Fruit fly (Drosophila melanogaster): ENCODE data around the gene CG34124.
A peak's percentile ranks its signal among the peaks of the same experiment; 100 is the strongest.

CG34124 gene

dm6 chr2L:4958111-4958510, at the start of gene CG34124:
Gene CG34124 (plus strand): TSS chr2L:4958411.
- TF ChIP-seq fd59A (GFP tag; optimal IDR thresholded peaks at IDR 0.05) (no peak), Hr4 (GFP tag; optimal IDR thresholded peaks at IDR 0.05) (no peak), fkh (GFP tag; optimal IDR thresholded peaks at IDR 0.05) (no peak)

- peak; percentile 4 for TF ChIP-seq Hr4 (GFP tag; optimal IDR thresholded peaks at IDR 0.05)
- no peak for TF ChIP-seq CG31627 (GFP tag; optimal IDR thresholded peaks at IDR 0.05)
- no peak for TF ChIP-seq CG8319 (GFP tag; optimal IDR thresholded peaks at IDR 0.05)
- TF ChIP-seq fd85E (GFP tag; optimal IDR thresholded peaks at IDR 0.05): no peak
- peak; percentile 67 for TF ChIP-seq CG32006 (GFP tag; optimal IDR thresholded peaks at IDR 0.05)
- TF ChIP-seq esn (GFP tag; optimal IDR thresholded peaks at IDR 0.05): peak; percentile 48
- TF ChIP-seq pdm3 (GFP tag; optimal IDR thresholded peaks at IDR 0.05): no peak
- no peak for TF ChIP-seq dac (GFP tag; optimal IDR thresholded peaks at IDR 0.05)
- peak; percentile 30 for TF ChIP-seq CG10669 (GFP tag; optimal IDR thresholded peaks at IDR 0.05)
- TF ChIP-seq Ets96B (tag; optimal IDR thresholded peaks at IDR 0.05): peak; percentile 56
- no peak for TF ChIP-seq CG11294 (GFP tag; IDR thresholded peaks at IDR 0.05)
- peak; percentile 48 for TF ChIP-seq CG6808 (GFP tag; optimal IDR thresholded peaks at IDR 0.05)
- TF ChIP-seq Sox102F (GFP tag; optimal IDR thresholded peaks at IDR 0.05): no peak
- TF ChIP-seq CG6854 (GFP tag; optimal IDR thresholded peaks at IDR 0.05): no peak
- no peak for TF ChIP-seq Eip75B (GFP tag; optimal IDR thresholded peaks at IDR 0.05)
- peak; percentile 45 for TF ChIP-seq CG4318 (GFP tag; optimal IDR thresholded peaks at IDR 0.05)
- peak; percentile 50 for TF ChIP-seq spab (GFP tag; optimal IDR thresholded peaks at IDR 0.05)
- peak; percentile 66 for TF ChIP-seq achi (GFP tag; optimal IDR thresholded peaks at IDR 0.05)
- peak; percentile 23 for TF ChIP-seq Met (GFP tag; optimal IDR thresholded peaks at IDR 0.05)
- no peak for TF ChIP-seq Hr38 (GFP tag; optimal IDR thresholded peaks at IDR 0.05)
- no peak for TF ChIP-seq eg (GFP tag; IDR thresholded peaks at IDR 0.05)
- 0 out of 2 replicates have a peak, but pooled peaks have one; percentile 33 for TF ChIP-seq CG15336 (GFP tag; IDR thresholded peaks at IDR 0.05)
- no peak for TF ChIP-seq Smox (GFP tag; optimal IDR thresholded peaks at IDR 0.05)
- TF ChIP-seq vri (GFP tag; optimal IDR thresholded peaks at IDR 0.05): no peak
- peak; percentile 52 for TF ChIP-seq CG6792 (GFP tag; optimal IDR thresholded peaks at IDR 0.05)
- TF ChIP-seq CG11902 (GFP tag; optimal IDR thresholded peaks at IDR 0.05): peak; percentile 30
- TF ChIP-seq salr (GFP tag; optimal IDR thresholded peaks at IDR 0.05): no peak
- TF ChIP-seq cyc (GFP tag; optimal IDR thresholded peaks at IDR 0.05): no peak
- TF ChIP-seq CG1621 (tag; optimal IDR thresholded peaks at IDR 0.05): no peak
- TF ChIP-seq CG8119 (GFP tag; IDR thresholded peaks at IDR 0.05): peak; percentile 61
- peak; percentile 73 for TF ChIP-seq CG34406 (GFP tag; optimal IDR thresholded peaks at IDR 0.05)
- TF ChIP-seq Sox14 (GFP tag; optimal IDR thresholded peaks at IDR 0.05): no peak
- peak; percentile 54 for TF ChIP-seq CG8632 (GFP tag; optimal IDR thresholded peaks at IDR 0.05)
- peak; percentile 9 for TF ChIP-seq CG11762 (GFP tag; optimal IDR thresholded peaks at IDR 0.05; ENCODE audit: insufficient read depth)
- peak; percentile 78 for TF ChIP-seq Eip78C (GFP tag)
- TF ChIP-seq fd59A (GFP tag; optimal IDR thresholded peaks at IDR 0.05): peak; percentile 19
- peak; percentile 66 for TF ChIP-seq fkh (GFP tag; optimal IDR thresholded peaks at IDR 0.05)
- TF ChIP-seq acj6 (GFP tag; optimal IDR thresholded peaks at IDR 0.05): peak; percentile 57
- peak; percentile 40 for TF ChIP-seq CG10631 (GFP tag; optimal IDR thresholded peaks at IDR 0.05)
- no peak for TF ChIP-seq Blimp-1 (GFP tag; optimal IDR thresholded peaks at IDR 0.05)
- no peak for TF ChIP-seq CG16779 (tag; optimal IDR thresholded peaks at IDR 0.05)
- no peak for TF ChIP-seq Eip93F (GFP tag; optimal IDR thresholded peaks at IDR 0.05)
- TF ChIP-seq Lpt (GFP tag; optimal IDR thresholded peaks at IDR 0.05): no peak
- TF ChIP-seq Hr39 (GFP tag; optimal IDR thresholded peaks at IDR 0.05): no peak
- peak; percentile 62 for TF ChIP-seq OdsH (GFP tag; optimal IDR thresholded peaks at IDR 0.05)
- TF ChIP-seq svp (GFP tag): peak; percentile 65
- TF ChIP-seq CG6163 (GFP tag; IDR thresholded peaks at IDR 0.05): peak; percentile 57; the same call in 1 of the 3 replicates
- no peak for TF ChIP-seq Gug (GFP tag; IDR thresholded peaks at IDR 0.05)
- peak; percentile 24 to 76 for TF ChIP-seq ss (GFP tag; optimal IDR thresholded peaks at IDR 0.05)
- no peak for TF ChIP-seq Ets21C (GFP tag; optimal IDR thresholded peaks at IDR 0.05)
Observed at dm6 chr2L:4915715-4916153, 42.5 kb upstream of the CG34124 start.
